Worm (Caenorhabditis elegans): ENCODE results near the gene glb-27.

DNA sequence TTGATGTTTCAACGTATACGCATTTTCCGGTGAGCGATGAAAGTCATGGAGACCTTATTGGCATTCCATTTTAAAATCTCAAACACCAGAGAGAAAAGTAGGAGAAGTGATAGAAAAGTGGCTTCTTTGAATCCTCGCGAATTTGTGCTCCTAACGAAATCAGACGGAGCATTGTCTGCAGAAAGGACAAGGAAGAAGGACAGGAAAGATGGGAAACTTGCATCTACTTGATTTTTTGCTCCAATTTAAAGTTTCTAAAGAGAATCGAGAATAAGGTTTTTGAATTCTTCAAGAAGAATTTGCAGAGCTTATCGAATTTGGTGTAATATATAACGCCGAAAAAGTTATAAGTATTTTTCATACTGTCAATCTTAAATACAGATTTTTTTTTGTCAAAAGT lies 5.0 kb downstream of the glb-27 start:
- TF ChIP-seq ceh-82 (tag; optimal IDR thresholded peaks at IDR 0.05), result no peak
- TF ChIP-seq zag-1 (tag; optimal IDR thresholded peaks at IDR 0.05), result no peak
- TF ChIP-seq nhr-19 (GFP tag; conservative IDR thresholded peaks at IDR 0.05), result no peak
- no peak for TF ChIP-seq skn-1 (tag; optimal IDR thresholded peaks at IDR 0.05)
- no peak for TF ChIP-seq nhr-76 (tag; optimal IDR thresholded peaks at IDR 0.05)
- no peak for TF ChIP-seq unc-62 (GFP tag; optimal IDR thresholded peaks at IDR 0.05)
- no peak for TF ChIP-seq ama-1 (optimal IDR thresholded peaks at IDR 0.05)
- TF ChIP-seq mab-9 (GFP tag; IDR thresholded peaks at IDR 0.05), result no peak
- TF ChIP-seq ztf-11 (tag; optimal IDR thresholded peaks at IDR 0.05), result no peak
- TF ChIP-seq egl-27 (tag; optimal IDR thresholded peaks at IDR 0.05), result no peak
- no peak for TF ChIP-seq ceh-88 (GFP tag; IDR thresholded peaks at IDR 0.05)
- no peak for TF ChIP-seq nhr-90 (tag; optimal IDR thresholded peaks at IDR 0.05; ENCODE audit: poor library complexity)
